Fruit fly (Drosophila melanogaster): ENCODE results near the gene InR.

DNA sequence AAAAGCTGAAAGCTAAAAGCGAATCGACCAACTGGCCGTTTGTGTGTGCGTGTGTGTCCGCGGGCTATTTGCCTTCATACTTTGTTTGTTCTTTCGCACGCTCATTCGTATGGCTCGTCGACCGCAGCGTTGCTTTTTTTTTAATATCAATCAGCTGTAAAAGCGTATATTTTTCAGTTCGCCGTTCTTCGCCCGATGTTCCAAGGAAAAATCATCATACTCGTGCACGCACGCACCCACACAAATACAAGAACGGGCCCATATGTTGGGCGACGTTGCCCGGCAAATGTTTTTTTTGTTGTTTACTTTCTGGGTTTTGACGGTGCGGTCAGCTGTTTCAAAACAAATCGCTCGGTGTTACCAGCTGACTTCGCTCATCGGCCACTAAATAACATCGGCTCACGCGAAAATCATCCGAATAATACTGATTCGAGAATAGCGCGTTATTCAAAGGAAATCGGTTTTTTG lies 41.6 kb upstream of the InR start, which contains the start of gene E2f1:
- no peak for TF ChIP-seq Ets98B (GFP tag; IDR thresholded peaks at IDR 0.05)
- no peak for TF ChIP-seq CG9948 (tag; optimal IDR thresholded peaks at IDR 0.05)
- no peak for TF ChIP-seq CG15710 (tag; optimal IDR thresholded peaks at IDR 0.05)
- TF ChIP-seq CG4496 (GFP tag; IDR thresholded peaks at IDR 0.05) = peak; percentile 10; the same call in 1 of the 3 replicates
- peak; percentile 23 for TF ChIP-seq EcR (GFP tag; optimal IDR thresholded peaks at IDR 0.05)
- peak; percentile 3 for TF ChIP-seq CG13204 (GFP tag; optimal IDR thresholded peaks at IDR 0.05)
- no peak for TF ChIP-seq Snoo (tag; optimal IDR thresholded peaks at IDR 0.05)
- no peak for TF ChIP-seq CG34367 (tag; optimal IDR thresholded peaks at IDR 0.05)
- no peak for TF ChIP-seq CG8159 (tag; optimal IDR thresholded peaks at IDR 0.05)
- no peak for TF ChIP-seq D1 (tag; optimal IDR thresholded peaks at IDR 0.05)
- TF ChIP-seq CG10348 (GFP tag; IDR thresholded peaks at IDR 0.05) = no peak
- TF ChIP-seq rn (GFP tag; IDR thresholded peaks at IDR 0.05) = no peak
- TF ChIP-seq CG17806 (tag; optimal IDR thresholded peaks at IDR 0.05) = no peak

Measured in whole organism, pupa.